Worm (Caenorhabditis elegans) whole organism, L4 larva: ENCODE results near the gene F19G12.3.
A peak's percentile ranks its signal among the peaks of the same experiment; 100 is the strongest.

ENCODE experiments used
- T20F7.1 ChIP-seq: fragments of 200-800 bp; sonication (Bioruptor generic); optimal IDR thresholded peaks from 2 replicates; lab custom pipeline; 2018; ENCODE audit warnings: mild to moderate bottlenecking, missing genetic modification characterization, missing compliant biosample characterization
- Y5F2A.4 ChIP-seq: fragments of 200-800 bp; sonication (Bioruptor generic); optimal IDR thresholded peaks from 2 replicates; lab custom pipeline; 2018; ENCODE audit warnings: mild to moderate bottlenecking, missing genetic modification characterization, missing compliant biosample characterization
- ZK337.2 ChIP-seq: fragments of 200-800 bp; sonication (Bioruptor generic); IDR thresholded peaks from 2 replicates; pipeline ENCODE4 v1.3.6; 2022; ENCODE audit warnings: missing genetic modification reagents, missing genetic modification characterization, missing compliant biosample characterization
- ZK546.5 ChIP-seq, 2 experiments: sonication (generic microtip); optimal IDR thresholded peaks; 2 replicates each; lab custom pipeline; 2017; ENCODE audit warnings: missing biosample characterization in 2 of 2, missing genetic modification characterization in 2 of 2
- ama-1 ChIP-seq: fragments of 150-350 bp; optimal IDR thresholded peaks from 2 replicates; lab custom pipeline; 2014; ENCODE audit warnings: inconsistent platforms, mixed read lengths
- arid-1 ChIP-seq: fragments of 200-800 bp; sonication (Bioruptor generic); conservative IDR thresholded peaks from 2 replicates; pipeline ENCODE4 v1.3.6; 2022; ENCODE audit warnings: missing genetic modification reagents, missing genetic modification characterization, missing compliant biosample characterization
- ceh-82 ChIP-seq: sonication (generic microtip); optimal IDR thresholded peaks from 2 replicates; lab custom pipeline; 2017; ENCODE audit warnings: missing biosample characterization, missing genetic modification characterization
- dmd-6 ChIP-seq: fragments of 200-800 bp; sonication (Bioruptor generic); IDR thresholded peaks from 2 replicates; pipeline ENCODE4 v1.3.6; 2022; ENCODE audit warnings: missing genetic modification reagents, missing genetic modification characterization, missing compliant biosample characterization
- dmd-8 ChIP-seq: fragments of 200-800 bp; sonication (Bioruptor generic); IDR thresholded peaks from 2 replicates; pipeline ENCODE4 v1.3.6; 2022; ENCODE audit warnings: missing genetic modification characterization, missing compliant biosample characterization
- egl-27 ChIP-seq: sonication (generic microtip); optimal IDR thresholded peaks from 3 replicates; lab custom pipeline; 2017; ENCODE audit warnings: missing biosample characterization, missing genetic modification reagents, missing genetic modification characterization
- hif-1 ChIP-seq, 2 experiments: sonication (generic microtip); optimal IDR thresholded peaks; 2 replicates each; lab custom pipeline; 2016 to 2017; ENCODE audit warnings: missing compliant biosample characterization in 2 of 2, missing genetic modification characterization in 2 of 2, missing genetic modification reagents in 2 of 2, missing genotype in 2 of 2, mild to moderate bottlenecking in 1 of 2
- hlh-11 ChIP-seq: fragments of 200-800 bp; sonication (Bioruptor generic); optimal IDR thresholded peaks from 2 replicates; lab custom pipeline; 2018; ENCODE audit warnings: mild to moderate bottlenecking, missing genetic modification characterization, missing compliant biosample characterization
- hlh-30 ChIP-seq: sonication (generic microtip); optimal IDR thresholded peaks from 2 replicates; lab custom pipeline; 2017; ENCODE audit warnings: antibody characterized with exemption, mild to moderate bottlenecking, missing genetic modification characterization, missing compliant biosample characterization; ENCODE audit not compliant: insufficient read depth
- hmg-1.1 ChIP-seq: fragments of 200-800 bp; sonication (Bioruptor generic); IDR thresholded peaks from 2 replicates; pipeline ENCODE4 v1.3.6; 2022; ENCODE audit warnings: missing genetic modification reagents, missing genetic modification characterization, missing compliant biosample characterization
- lin-1 ChIP-seq: fragments of 200-800 bp; sonication (Bioruptor generic); IDR thresholded peaks from 2 replicates; pipeline ENCODE4 v1.3.6; 2022; ENCODE audit warnings: missing genetic modification reagents, missing genetic modification characterization, missing compliant biosample characterization
- lsy-2 ChIP-seq, 2 experiments: fragments of 150-350 bp in 1 of 2; sonication (generic microtip) in 1 of 2; optimal IDR thresholded peaks; 2 replicates each; lab custom pipeline; 2014 to 2017; ENCODE audit warnings: missing biosample characterization in 2 of 2, missing genetic modification characterization in 2 of 2
- madf-5 ChIP-seq, 2 experiments: fragments of 200-800 bp; sonication (Bioruptor generic); IDR thresholded peaks; 2 replicates each; pipeline ENCODE4 v1.3.6; 2022; ENCODE audit warnings: missing compliant biosample characterization in 2 of 2, missing genetic modification characterization in 2 of 2
- madf-9 ChIP-seq: fragments of 200-800 bp; sonication (Bioruptor generic); conservative IDR thresholded peaks from 2 replicates; pipeline ENCODE4 v1.3.6; 2022; ENCODE audit warnings: missing genetic modification reagents, missing genetic modification characterization, missing compliant biosample characterization
- mdl-1 ChIP-seq, 2 experiments: fragments of 150-350 bp in 1 of 2; sonication (generic microtip) in 1 of 2; optimal IDR thresholded peaks; 2 replicates each; lab custom pipeline; 2014 to 2017; ENCODE audit warnings: missing biosample characterization in 2 of 2, missing genetic modification characterization in 2 of 2
- mxl-2 ChIP-seq: fragments of 200-800 bp; sonication (Bioruptor generic); conservative IDR thresholded peaks from 2 replicates; pipeline ENCODE4 v1.3.6; 2022; ENCODE audit warnings: missing genetic modification reagents, missing genetic modification characterization, missing compliant biosample characterization
- mxl-3 ChIP-seq: fragments of 200-800 bp; sonication (Bioruptor generic); optimal IDR thresholded peaks from 2 replicates; lab custom pipeline; 2018; ENCODE audit warnings: mild to moderate bottlenecking, missing genetic modification characterization, missing compliant biosample characterization
- nhr-10 ChIP-seq: fragments of 150-350 bp; optimal IDR thresholded peaks from 2 replicates; lab custom pipeline; 2014; ENCODE audit warnings: missing biosample characterization, missing genetic modification characterization
- nhr-102 ChIP-seq: sonication (generic microtip); optimal IDR thresholded peaks from 2 replicates; lab custom pipeline; 2016; ENCODE audit warnings: mild to moderate bottlenecking, missing genetic modification characterization, moderate library complexity, missing compliant biosample characterization
- nhr-41 ChIP-seq: fragments of 200-800 bp; sonication (Bioruptor generic); IDR thresholded peaks from 2 replicates; pipeline ENCODE4 v1.3.6; 2022; ENCODE audit warnings: missing genetic modification reagents, missing genetic modification characterization, missing compliant biosample characterization
- nhr-42 ChIP-seq: fragments of 200-800 bp; sonication (Bioruptor generic); IDR thresholded peaks from 2 replicates; pipeline ENCODE4 v1.3.6; 2022; ENCODE audit warnings: missing genetic modification characterization, missing compliant biosample characterization
- nhr-48 ChIP-seq: sonication (generic microtip); optimal IDR thresholded peaks from 2 replicates; lab custom pipeline; 2016; ENCODE audit warnings: mild to moderate bottlenecking, missing genetic modification characterization, missing compliant biosample characterization
- nhr-6 ChIP-seq: fragments of 150-350 bp; optimal IDR thresholded peaks from 2 replicates; lab custom pipeline; 2014; ENCODE audit warnings: missing biosample characterization, missing genetic modification characterization
- nhr-76 ChIP-seq: fragments of 150-350 bp; optimal IDR thresholded peaks from 2 replicates; lab custom pipeline; 2014; ENCODE audit warnings: missing biosample characterization, missing genetic modification characterization
- nhr-77 ChIP-seq: fragments of 150-350 bp; optimal IDR thresholded peaks from 2 replicates; lab custom pipeline; 2014; ENCODE audit warnings: missing biosample characterization, missing genetic modification characterization
- php-3 ChIP-seq: fragments of 200-800 bp; sonication (Bioruptor generic); IDR thresholded peaks from 2 replicates; pipeline ENCODE4 v1.3.6; 2022; ENCODE audit warnings: missing genetic modification reagents, missing genetic modification characterization, missing compliant biosample characterization
- saeg-2 ChIP-seq: fragments of 200-800 bp; sonication (Bioruptor generic); IDR thresholded peaks from 2 replicates; pipeline ENCODE4 v1.3.6; 2022; ENCODE audit warnings: missing genetic modification reagents, missing genetic modification characterization, missing compliant biosample characterization
- skn-1 ChIP-seq: fragments of 150-350 bp; optimal IDR thresholded peaks from 2 replicates; lab custom pipeline; 2014; ENCODE audit warnings: missing biosample characterization, missing genetic modification characterization
- tra-1 ChIP-seq: fragments of 200-800 bp; sonication (Bioruptor generic); IDR thresholded peaks from 2 replicates; pipeline ENCODE4 v1.3.6; 2022; ENCODE audit warnings: missing genetic modification reagents, missing genetic modification characterization, missing compliant biosample characterization
- unc-62 ChIP-seq, 3 experiments: fragments of 150-350 bp in 1 of 3; sonication (generic microtip); optimal IDR thresholded peaks in 2 of 3; peaks in 1 of 3; 1 replicate in 1 of 3; 2 replicates in 2 of 3; lab custom pipeline; 2014 to 2017; ENCODE audit warnings: missing biosample characterization in 3 of 3, missing genetic modification characterization in 3 of 3, missing genetic modification reagents in 3 of 3, missing genotype in 1 of 3
- vab-7 ChIP-seq: fragments of 200-800 bp; sonication (Bioruptor generic); IDR thresholded peaks from 2 replicates; pipeline ENCODE4 v1.3.6; 2022; ENCODE audit warnings: missing genetic modification reagents, missing genetic modification characterization, missing compliant biosample characterization
- zag-1 ChIP-seq: fragments of 150-350 bp; optimal IDR thresholded peaks from 2 replicates; lab custom pipeline; 2014; ENCODE audit warnings: missing biosample characterization, missing genetic modification characterization
- zfp-2 ChIP-seq: sonication (generic microtip); optimal IDR thresholded peaks from 2 replicates; lab custom pipeline; 2016; ENCODE audit warnings: mild to moderate bottlenecking, missing genetic modification characterization, missing compliant biosample characterization
- zip-11 ChIP-seq: fragments of 200-800 bp; sonication (Bioruptor generic); IDR thresholded peaks from 2 replicates; pipeline ENCODE4 v1.3.6; 2022; ENCODE audit warnings: missing genetic modification characterization, missing compliant biosample characterization
- zip-2 ChIP-seq: fragments of 150-350 bp; optimal IDR thresholded peaks from 2 replicates; lab custom pipeline; 2014; ENCODE audit warnings: missing biosample characterization, missing genetic modification characterization
- ztf-7 ChIP-seq: fragments of 150-350 bp; optimal IDR thresholded peaks from 2 replicates; lab custom pipeline; 2014; ENCODE audit warnings: missing biosample characterization, missing genetic modification characterization

Gene F19G12.3

DNA sequence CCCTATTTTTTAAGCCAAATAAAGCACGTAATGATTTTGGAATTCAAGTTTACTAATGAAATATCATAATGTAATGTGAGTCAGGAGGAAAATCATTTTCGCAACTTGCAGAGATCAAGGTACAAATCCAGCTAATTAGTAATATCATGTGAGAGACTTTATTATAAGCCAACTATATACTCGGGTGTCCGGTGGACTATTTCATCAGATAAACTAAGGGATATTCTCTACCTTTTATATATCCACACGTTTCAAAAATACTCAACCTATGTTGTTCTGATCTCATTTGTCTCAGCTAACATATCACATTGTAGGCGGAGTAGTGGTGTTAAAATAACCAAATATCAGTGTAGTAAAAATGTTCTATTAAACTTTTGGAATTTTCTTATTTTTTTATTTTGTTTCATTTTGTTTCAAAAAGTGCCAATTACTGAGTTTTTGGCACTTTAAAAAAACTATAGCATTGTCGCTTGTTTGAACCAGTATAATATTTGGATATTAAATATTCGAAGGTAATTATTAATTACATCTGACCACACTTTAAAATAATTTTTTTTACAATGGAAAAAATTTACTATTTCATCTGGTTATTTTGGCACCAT, 35.1 kb upstream of the F19G12.3 start (continued):
- TF ChIP-seq zag-1 = peak; percentile 64
- TF ChIP-seq nhr-77 (tag; lab: Kevin White, UChicago) = peak; percentile 99
- peak; percentile 86 for TF ChIP-seq madf-9
- TF ChIP-seq lin-1 (GFP tag; lab: Robert Waterston, UW) = peak; percentile 64; the same call in 1 of the 2 replicates
- TF ChIP-seq mdl-1 (tag; optimal IDR thresholded peaks at IDR 0.05; lab: Kevin White, UChicago) = peak; percentile 69 to 85
- peak; percentile 90 for TF ChIP-seq vab-7 (GFP tag; lab: Robert Waterston, UW)
- TF ChIP-seq, all 104 proteins: peak for 70

DNA sequence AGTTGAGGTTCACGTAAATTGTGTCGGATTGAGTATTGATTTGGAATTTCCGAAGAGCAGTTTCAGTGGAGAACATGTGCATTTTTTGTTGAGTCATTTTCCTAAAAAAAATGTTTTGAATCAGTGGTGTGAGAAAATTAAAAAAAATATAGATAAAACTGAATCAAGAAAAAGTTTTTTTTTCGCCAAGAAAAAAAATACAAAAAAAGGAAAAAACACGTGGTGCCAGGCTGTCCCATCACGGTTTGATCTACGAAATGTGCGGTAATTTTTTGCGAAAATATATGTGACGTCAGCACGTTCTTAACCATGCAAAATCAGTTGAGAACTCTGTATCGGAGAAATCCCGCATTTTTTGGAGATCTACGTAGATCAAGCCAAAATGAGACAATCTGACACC, 30.7 kb upstream of the F19G12.3 start, which contains the start of gene F56C3.9:
TSS of gene F56C3.9 (minus strand) at position 101 of the 400 bp plus-strand sequence.
- TF ChIP-seq ceh-82 (tag; lab: Kevin White, UChicago) (no peak), hif-1 (tag; optimal IDR thresholded peaks at IDR 0.05; lab: Kevin White, UChicago) (no peak), T20F7.1 (GFP tag; lab: Kevin White, UChicago) (no peak), mxl-3 (no peak), nhr-41 (no peak), nhr-42 (GFP tag; lab: Robert Waterston, UW) (no peak), zfp-2 (tag; lab: Kevin White, UChicago) (no peak), madf-9 (no peak), mxl-2 (no peak), unc-62 (GFP tag; optimal IDR thresholded peaks at IDR 0.05 in 1 of 2; lab: Kevin White, UChicago) (no peak), unc-62 (tag; optimal IDR thresholded peaks at IDR 0.05; lab: Kevin White, UChicago) (no peak)

DNA sequence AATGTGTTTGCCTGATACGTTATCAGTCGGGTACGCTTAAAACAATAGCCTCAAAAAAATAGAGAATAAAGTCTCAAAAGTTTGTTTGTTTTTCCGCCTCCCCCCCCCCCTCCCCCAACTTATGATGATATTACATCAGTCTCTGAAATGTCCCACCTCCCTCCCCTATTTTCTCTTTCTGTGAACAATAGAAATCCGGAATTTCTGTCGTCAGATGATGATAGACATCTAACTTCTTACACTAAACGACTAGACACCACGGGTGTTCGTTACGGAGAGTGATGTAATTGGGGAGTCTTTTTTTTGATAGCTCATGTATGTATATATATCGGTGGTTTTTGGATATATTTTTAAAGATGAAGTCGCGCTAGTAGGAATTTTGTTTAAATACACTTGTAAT, 30.2 kb upstream of the F19G12.3 start:
- TF ChIP-seq mxl-2 = no peak
- TF ChIP-seq arid-1 (GFP tag; lab: Robert Waterston, UW) = no peak
- TF ChIP-seq nhr-10 (tag; lab: Kevin White, UChicago) = no peak
- no peak for TF ChIP-seq ZK337.2
- no peak for TF ChIP-seq saeg-2
- no peak for TF ChIP-seq php-3 (GFP tag; lab: Robert Waterston, UW)
- no peak for TF ChIP-seq zip-2
- TF ChIP-seq nhr-6 (tag; lab: Kevin White, UChicago) = no peak
- no peak for TF ChIP-seq nhr-42 (GFP tag; lab: Robert Waterston, UW)
- no peak for TF ChIP-seq skn-1 (tag; lab: Kevin White, UChicago)
- TF ChIP-seq egl-27 (tag; lab: Kevin White, UChicago) = no peak
- TF ChIP-seq nhr-48 = no peak
- no peak for TF ChIP-seq Y5F2A.4 (GFP tag; lab: Kevin White, UChicago)
- no peak for TF ChIP-seq ama-1 (lab: Kevin White, UChicago)
- TF ChIP-seq madf-5 (GFP tag; IDR thresholded peaks at IDR 0.05; lab: Robert Waterston, UW) = no peak
- TF ChIP-seq zip-11 (GFP tag; lab: Robert Waterston, UW) = peak; percentile 72; the same call in 1 of the 2 replicates
- no peak for TF ChIP-seq nhr-102
- peak; percentile 0 for TF ChIP-seq hlh-11
- peak; percentile 86 for TF ChIP-seq ztf-7 (tag; lab: Kevin White, UChicago)
- no peak for TF ChIP-seq ZK546.5 (tag; optimal IDR thresholded peaks at IDR 0.05; lab: Kevin White, UChicago)
- no peak for TF ChIP-seq zfp-2 (tag; lab: Kevin White, UChicago)
- TF ChIP-seq mxl-3 = no peak
- no peak for TF ChIP-seq dmd-8 (GFP tag; lab: Robert Waterston, UW)
- no peak for TF ChIP-seq nhr-76 (tag; lab: Kevin White, UChicago)
- TF ChIP-seq zag-1 = no peak
- no peak for TF ChIP-seq dmd-6 (GFP tag; lab: Robert Waterston, UW)
- TF ChIP-seq hlh-30 (tag; lab: Kevin White, UChicago) = peak; percentile 32
- no peak for TF ChIP-seq hmg-1.1 (GFP tag; lab: Robert Waterston, UW)
- no peak for TF ChIP-seq lsy-2 (tag; optimal IDR thresholded peaks at IDR 0.05; lab: Kevin White, UChicago)
- TF ChIP-seq hif-1 (tag; optimal IDR thresholded peaks at IDR 0.05; lab: Kevin White, UChicago) = no peak
- no peak for TF ChIP-seq vab-7 (GFP tag; lab: Robert Waterston, UW)
- TF ChIP-seq tra-1 = no peak
